Worm (Caenorhabditis elegans): ENCODE measurements around the gene C05B5.5.

The C05B5.5 gene

DNA sequence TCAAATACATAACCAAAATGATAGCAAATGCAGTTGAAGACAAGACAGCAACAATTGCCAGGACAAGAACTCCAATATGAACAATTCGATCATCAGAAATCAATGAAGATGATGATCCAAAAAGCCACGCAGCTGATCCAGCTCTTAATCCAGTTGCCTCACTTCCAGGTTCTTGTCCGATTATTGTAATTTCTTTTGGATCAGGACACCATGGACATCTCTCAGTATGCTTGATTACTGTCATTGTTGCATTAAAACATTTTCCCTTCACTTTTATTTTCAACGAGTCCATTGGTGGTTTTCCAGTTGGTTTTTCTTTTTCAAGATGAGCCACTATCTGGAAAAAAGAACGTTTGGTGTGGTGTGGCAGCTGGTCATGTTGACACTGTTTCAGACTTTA lies 36.7 kb upstream of the C05B5.5 start:
- TF ChIP-seq rcor-1 (GFP tag; IDR thresholded peaks at IDR 0.05) (no peak), sea-2 (GFP tag; IDR thresholded peaks at IDR 0.05) (no peak), B0035.1 (tag; optimal IDR thresholded peaks at IDR 0.05) (no peak), pbrm-1 (GFP tag; IDR thresholded peaks at IDR 0.05) (no peak), aptf-2 (GFP tag; conservative IDR thresholded peaks at IDR 0.05) (no peak), let-607 (tag; optimal IDR thresholded peaks at IDR 0.05) (no peak), unc-62 (GFP tag; optimal IDR thresholded peaks at IDR 0.05) (no peak), Y53G8AR.9 (GFP tag; conservative IDR thresholded peaks at IDR 0.05) (no peak), dpl-1 (GFP tag; optimal IDR thresholded peaks at IDR 0.05) (no peak)

ce11 chrIII:9965444-9965843 lies 35.7 kb upstream of the C05B5.5 start:
- no peak for TF ChIP-seq B0019.2 (GFP tag; conservative IDR thresholded peaks at IDR 0.05)
- TF ChIP-seq unc-62 (GFP tag; optimal IDR thresholded peaks at IDR 0.05), result peak; percentile 72
- TF ChIP-seq F57A8.1 (GFP tag; optimal IDR thresholded peaks at IDR 0.05), result no peak
- TF ChIP-seq ceh-100 (GFP tag; IDR thresholded peaks at IDR 0.05), result no peak
- no peak for TF ChIP-seq nfya-2 (GFP tag; IDR thresholded peaks at IDR 0.05)

- TF ChIP-seq aptf-2 (GFP tag; conservative IDR thresholded peaks at IDR 0.05) (no peak), F10E7.11 (tag; optimal IDR thresholded peaks at IDR 0.05) (no peak)
Measured at ce11 chrIII:9969371-9969770, 31.8 kb upstream of the C05B5.5 start.

- TF ChIP-seq D2030.7 (GFP tag; IDR thresholded peaks at IDR 0.05) (no peak), egrh-3 (GFP tag; IDR thresholded peaks at IDR 0.05) (no peak), somi-1 (GFP tag; optimal IDR thresholded peaks at IDR 0.05) (no peak), nfya-2 (GFP tag; IDR thresholded peaks at IDR 0.05) (no peak)
Measured at ce11 chrIII:9972192-9972811, 28.9 kb upstream of the C05B5.5 start.

DNA sequence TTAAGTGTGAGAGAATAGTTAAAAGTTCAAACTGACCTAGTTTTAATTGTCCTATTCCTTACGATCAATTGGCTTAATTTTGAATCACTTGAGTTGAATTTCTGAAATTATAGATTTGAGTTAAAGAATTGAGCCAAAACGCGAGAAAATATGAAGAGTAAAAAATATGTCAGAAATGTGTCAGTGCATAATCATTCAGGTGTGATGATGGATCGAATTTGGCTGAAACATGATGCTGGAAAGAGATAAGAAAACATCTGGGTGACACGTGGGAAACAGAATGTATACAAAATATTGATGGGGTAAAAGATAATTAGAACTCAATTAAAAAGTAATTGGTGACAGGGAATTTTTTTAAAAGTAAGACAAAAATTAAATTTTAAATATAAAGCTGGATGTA lies 27.4 kb upstream of the C05B5.5 start, which contains the start of gene R10E12.2:
Gene R10E12.2 (minus strand): TSS at position 101 of the 400 bp plus-strand sequence.
- TF ChIP-seq lin-40 (tag; optimal IDR thresholded peaks at IDR 0.05) (no peak), ztf-28 (GFP tag; IDR thresholded peaks at IDR 0.05) (no peak), aptf-3 (GFP tag; IDR thresholded peaks at IDR 0.05) (no peak), T26A5.8 (tag; optimal IDR thresholded peaks at IDR 0.05) (no peak), bed-1 (GFP tag; IDR thresholded peaks at IDR 0.05) (no peak), die-1 (tag; optimal IDR thresholded peaks at IDR 0.05) (no peak), efl-1 (GFP tag; optimal IDR thresholded peaks at IDR 0.05) (no peak), lir-1 (GFP tag; conservative IDR thresholded peaks at IDR 0.05) (no peak), pha-4 (tag; optimal IDR thresholded peaks at IDR 0.05) (no peak), snpc-1.1 (tag; optimal IDR thresholded peaks at IDR 0.05; ENCODE audit: insufficient read depth) (no peak), atf-7 (tag; optimal IDR thresholded peaks at IDR 0.05) (no peak), F39B2.1 (GFP tag; IDR thresholded peaks at IDR 0.05) (no peak), ama-1 (optimal IDR thresholded peaks at IDR 0.05) (no peak), ama-1 (GFP tag; optimal IDR thresholded peaks at IDR 0.05) (no peak), dox-1 (GFP tag; IDR thresholded peaks at IDR 0.05) (no peak), ztf-3 (GFP tag; optimal IDR thresholded peaks at IDR 0.05) (no peak), hlh-26 (GFP tag; conservative IDR thresholded peaks at IDR 0.05) (no peak), nfya-1 (tag; optimal IDR thresholded peaks at IDR 0.05; ENCODE audit: borderline replicate concordance, insufficient read depth) (no peak)
